Worm (Caenorhabditis elegans) whole organism, L1 larva: ENCODE data around the gene lin-13.

ENCODE experiments used
- ama-1 ChIP-seq: fragments of 150-350 bp; optimal IDR thresholded peaks from 2 replicates; lab custom pipeline; 2014
- fos-1 ChIP-seq: fragments of 150-350 bp; optimal IDR thresholded peaks from 2 replicates; lab custom pipeline; 2014; ENCODE audit warnings: missing biosample characterization, missing genetic modification characterization
- jun-1 ChIP-seq: fragments of 150-350 bp; optimal IDR thresholded peaks from 2 replicates; lab custom pipeline; 2014; ENCODE audit warnings: missing biosample characterization, missing genetic modification reagents, missing genetic modification characterization
- lsy-2 ChIP-seq, 2 experiments: fragments of 150-350 bp; optimal IDR thresholded peaks; 2 replicates each; lab custom pipeline; 2014; ENCODE audit warnings: missing biosample characterization in 2 of 2, missing genetic modification characterization in 2 of 2
- nhr-84 ChIP-seq: sonication (generic microtip); optimal IDR thresholded peaks from 2 replicates; lab custom pipeline; 2017; ENCODE audit warnings: missing biosample characterization, missing genetic modification characterization
- skn-1 ChIP-seq: fragments of 150-350 bp; optimal IDR thresholded peaks from 2 replicates; lab custom pipeline; 2014; ENCODE audit warnings: missing biosample characterization, missing genetic modification characterization
- unc-62 ChIP-seq: fragments of 150-350 bp; optimal IDR thresholded peaks from 2 replicates; lab custom pipeline; 2014; ENCODE audit warnings: missing biosample characterization, missing genetic modification reagents, missing genetic modification characterization
- zag-1 ChIP-seq: fragments of 150-350 bp; optimal IDR thresholded peaks from 2 replicates; lab custom pipeline; 2014; ENCODE audit warnings: missing biosample characterization, missing genetic modification characterization

ce11 chrIII:7703474-7703873, 5.8 kb downstream of the lin-13 start:
- TF ChIP-seq jun-1 (tag; lab: Kevin White, UChicago) (no peak), ama-1 (lab: Kevin White, UChicago) (no peak), unc-62 (no peak), skn-1 (no peak), lsy-2 (tag; optimal IDR thresholded peaks at IDR 0.05; lab: Kevin White, UChicago) (no peak), zag-1 (tag; lab: Kevin White, UChicago) (no peak), fos-1 (no peak), nhr-84 (tag; lab: Kevin White, UChicago) (no peak)
